Worm (Caenorhabditis elegans): Measurements from ENCODE around the gene gdh-1.

gdh-1 gene

DNA sequence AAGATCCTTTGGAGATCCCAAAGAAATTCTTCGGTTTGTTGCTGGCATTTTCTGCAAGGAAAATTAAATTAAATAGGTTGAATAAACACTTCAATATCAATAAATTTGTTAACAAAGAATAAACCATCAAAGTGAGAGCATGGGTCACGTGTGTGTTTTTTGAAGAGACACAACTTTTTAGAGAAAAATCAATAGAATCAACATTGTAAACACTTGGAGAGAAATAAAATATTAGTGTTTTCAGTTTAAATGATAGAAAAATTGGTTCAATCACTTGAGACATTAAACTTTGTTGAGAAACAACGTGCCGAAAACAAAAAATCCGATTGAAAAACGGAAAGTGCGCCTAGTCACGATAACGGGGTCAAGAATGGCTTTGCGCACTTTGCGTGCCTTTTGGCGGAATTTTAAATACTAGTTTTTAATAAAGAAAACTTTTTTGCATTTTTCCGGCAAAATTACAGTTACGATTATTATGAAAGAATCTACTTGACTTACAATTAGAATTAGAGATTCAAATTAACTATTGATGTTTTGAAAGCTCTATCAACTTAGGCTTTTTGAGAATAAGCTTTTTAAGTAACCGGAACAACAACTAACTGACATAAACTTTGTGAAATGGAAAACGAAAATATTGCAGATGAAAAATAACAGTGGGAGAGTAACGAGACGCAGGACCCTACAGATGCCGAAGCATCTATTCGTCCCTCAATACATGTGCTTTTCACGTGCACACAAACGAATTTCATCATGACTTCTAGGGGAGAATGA lies 8.6 kb downstream of the gdh-1 start, which contains the start of gene ZK829.7 (continued):
- peak in 1 of 2 experiments; percentile 30 for TF ChIP-seq ztf-11 (tag; optimal IDR thresholded peaks at IDR 0.05)
- peak; percentile 90 to 97 for TF ChIP-seq efl-1 (optimal IDR thresholded peaks at IDR 0.05)
- TF ChIP-seq efl-1 (GFP tag; optimal IDR thresholded peaks at IDR 0.05 in 1 of 2): peak; percentile 92 to 100
- peak; percentile 88 for TF ChIP-seq nhr-90 (tag; optimal IDR thresholded peaks at IDR 0.05; ENCODE audit: poor library complexity)
- TF ChIP-seq unc-130 (tag; optimal IDR thresholded peaks at IDR 0.05): peak; percentile 68
- no peak for TF ChIP-seq vab-15 (tag; optimal IDR thresholded peaks at IDR 0.05)
- TF ChIP-seq dsc-1 (tag; optimal IDR thresholded peaks at IDR 0.05): peak; percentile 84
- TF ChIP-seq zag-1 (tag; optimal IDR thresholded peaks at IDR 0.05): no peak
- peak; percentile 62 for TF ChIP-seq lin-13 (GFP tag; optimal IDR thresholded peaks at IDR 0.05)
- peak; percentile 40 for TF ChIP-seq snpc-4 (tag; optimal IDR thresholded peaks at IDR 0.05)
- peak; percentile 70 for TF ChIP-seq blmp-1 (tag; optimal IDR thresholded peaks at IDR 0.05)
- peak; percentile 36 for TF ChIP-seq lin-15B (tag; optimal IDR thresholded peaks at IDR 0.05)
- peak; percentile 83 for TF ChIP-seq tbx-2 (tag; optimal IDR thresholded peaks at IDR 0.05)
- peak; percentile 90 for TF ChIP-seq nhr-47 (tag; optimal IDR thresholded peaks at IDR 0.05)
- peak; percentile 17 for TF ChIP-seq skn-1 (tag; optimal IDR thresholded peaks at IDR 0.05)
- peak; percentile 51 for TF ChIP-seq nhr-11 (tag; optimal IDR thresholded peaks at IDR 0.05)
- TF ChIP-seq aha-1 (tag; optimal IDR thresholded peaks at IDR 0.05): no peak
- no peak for TF ChIP-seq hpl-2 (GFP tag; optimal IDR thresholded peaks at IDR 0.05)
- TF ChIP-seq ztf-4 (tag; optimal IDR thresholded peaks at IDR 0.05): peak; percentile 59
- TF ChIP-seq pqm-1 (tag; optimal IDR thresholded peaks at IDR 0.05): no peak
- TF ChIP-seq zip-4 (GFP tag; optimal IDR thresholded peaks at IDR 0.05): peak; percentile 45
- peak; percentile 65 to 75 (median 70) for TF ChIP-seq ceh-82 (tag; optimal IDR thresholded peaks at IDR 0.05)
- TF ChIP-seq ceh-88 (GFP tag; IDR thresholded peaks at IDR 0.05): peak; percentile 42; the same call in 1 of the 2 replicates
- TF ChIP-seq lir-3 (tag; optimal IDR thresholded peaks at IDR 0.05; ENCODE audit: poor library complexity): peak; percentile 24
- peak; percentile 66 for TF ChIP-seq lin-39 (tag; optimal IDR thresholded peaks at IDR 0.05)
- no peak for TF ChIP-seq hlh-17 (GFP tag; optimal IDR thresholded peaks at IDR 0.05; ENCODE audit: borderline replicate concordance)
- no peak for TF ChIP-seq nhr-12 (tag; optimal IDR thresholded peaks at IDR 0.05)
- no peak for TF ChIP-seq mef-2 (tag; optimal IDR thresholded peaks at IDR 0.05)
- peak; percentile 91 for TF ChIP-seq mep-1 (tag; optimal IDR thresholded peaks at IDR 0.05)
- peak; percentile 93 to 96 (median 94) for TF ChIP-seq dpl-1 (GFP tag; optimal IDR thresholded peaks at IDR 0.05)
- no peak for TF ChIP-seq efl-3 (GFP tag; optimal IDR thresholded peaks at IDR 0.05)
- peak; percentile 61 for TF ChIP-seq nhr-77 (tag; optimal IDR thresholded peaks at IDR 0.05)
- TF ChIP-seq nhr-71 (tag; optimal IDR thresholded peaks at IDR 0.05): peak; percentile 91
- peak; percentile 92 to 96 for TF ChIP-seq lin-35 (GFP tag; optimal IDR thresholded peaks at IDR 0.05)
- TF ChIP-seq irx-1 (tag; optimal IDR thresholded peaks at IDR 0.05): peak; percentile 79
- TF ChIP-seq sptf-1 (tag; optimal IDR thresholded peaks at IDR 0.05): no peak
- TF ChIP-seq egl-27 (tag; optimal IDR thresholded peaks at IDR 0.05): no peak
- peak; percentile 61 for TF ChIP-seq jun-1 (tag; optimal IDR thresholded peaks at IDR 0.05)
- TF ChIP-seq fkh-10 (GFP tag; optimal IDR thresholded peaks at IDR 0.05): peak; percentile 43
- TF ChIP-seq lsy-2 (tag; optimal IDR thresholded peaks at IDR 0.05): peak; percentile 80
- peak; percentile 71 for TF ChIP-seq xbp-1 (tag; optimal IDR thresholded peaks at IDR 0.05)
- TF ChIP-seq unc-62 (GFP tag; optimal IDR thresholded peaks at IDR 0.05): no peak
- TF ChIP-seq sup-37 (GFP tag; optimal IDR thresholded peaks at IDR 0.05): peak; percentile 33
- no peak for TF ChIP-seq nhr-28 (tag; optimal IDR thresholded peaks at IDR 0.05)
- TF ChIP-seq C16A3.4 (tag; optimal IDR thresholded peaks at IDR 0.05): peak; percentile 86
- peak; percentile 56 for TF ChIP-seq C04F5.9 (tag; optimal IDR thresholded peaks at IDR 0.05)
- TF ChIP-seq pag-3 (tag; optimal IDR thresholded peaks at IDR 0.05; ENCODE audit: borderline replicate concordance, insufficient read depth): no peak
- no peak for TF ChIP-seq Y116A8C.19 (tag; optimal IDR thresholded peaks at IDR 0.05; ENCODE audit: borderline replicate concordance)
- no peak for TF ChIP-seq ces-1 (GFP tag; optimal IDR thresholded peaks at IDR 0.05)
- peak; percentile 82 for TF ChIP-seq nhr-20 (tag; optimal IDR thresholded peaks at IDR 0.05)
- TF ChIP-seq elt-2 (tag; optimal IDR thresholded peaks at IDR 0.05): peak; percentile 76

Data from whole organism, L1 larva.